Worm (Caenorhabditis elegans) whole organism, young adult: ENCODE measurements around the gene gtf-2H2C.

Experiments
- dpl-1 ChIP-seq: fragments of 150-350 bp; optimal IDR thresholded peaks from 2 replicates; lab custom pipeline; 2014; ENCODE audit warnings: missing biosample characterization, missing genetic modification reagents, missing genetic modification characterization
- egl-44 ChIP-seq: fragments of 200-800 bp; sonication (Bioruptor generic); IDR thresholded peaks from 2 replicates; pipeline ENCODE4 v1.3.6; 2022; ENCODE audit warnings: missing genetic modification reagents, missing genetic modification characterization, missing compliant biosample characterization
- repo-1 ChIP-seq: sonication (generic microtip); optimal IDR thresholded peaks from 2 replicates; lab custom pipeline; 2017; ENCODE audit warnings: mild to moderate bottlenecking, missing genetic modification characterization, missing compliant biosample characterization

- TF ChIP-seq dpl-1 (GFP tag; lab: Kevin White, UChicago) (no peak), repo-1 (no peak), egl-44 (GFP tag; lab: Robert Waterston, UW) (no peak)
Observed at ce11 chrIII:10114662-10115061, 24.1 kb upstream of the gtf-2H2C start, which contains the start of the genes ZK1128.1 and mett-10.
